Fruit fly (Drosophila melanogaster) whole organism, embryonic: ENCODE measurements around the gene CG12477.

Experiments
- ATbp ChIP-seq: fragments of 200-800 bp; sonication (Bioruptor generic); optimal IDR thresholded peaks from 2 replicates; lab custom pipeline; 2017; ENCODE audit warnings: missing biosample characterization, mild to moderate bottlenecking, missing genetic modification characterization, missing genetic modification reagents
- Adf1 ChIP-seq: fragments of 200-800 bp; sonication (Bioruptor generic); IDR thresholded peaks from 2 replicates; pipeline ENCODE4 v1.3.6; 2022; ENCODE audit warnings: missing biosample characterization, missing genetic modification characterization
- Asciz ChIP-seq: fragments of 200-800 bp; sonication (Bioruptor generic); optimal IDR thresholded peaks from 2 replicates; lab custom pipeline; 2017; ENCODE audit warnings: missing biosample characterization, mild to moderate bottlenecking, missing genetic modification characterization, missing genetic modification reagents
- Atf3 ChIP-seq: fragments of 200-800 bp; sonication (Bioruptor generic); optimal IDR thresholded peaks from 3 replicates; lab custom pipeline; 2016; ENCODE audit warnings: missing biosample characterization, missing genetic modification characterization
- Bdp1 ChIP-seq: fragments of 200-800 bp; sonication (Bioruptor generic); optimal IDR thresholded peaks from 3 replicates; lab custom pipeline; 2016; ENCODE audit warnings: missing biosample characterization, missing genetic modification characterization
- Bgb ChIP-seq: fragments of 200-800 bp; sonication (Bioruptor generic); IDR thresholded peaks from 2 replicates; pipeline ENCODE4 v1.3.6; 2022; ENCODE audit warnings: missing biosample characterization, missing genetic modification characterization; ENCODE audit not compliant: partially characterized antibody
- CG12104 ChIP-seq: fragments of 200-800 bp; sonication (Bioruptor generic); optimal IDR thresholded peaks from 3 replicates; lab custom pipeline; 2016; ENCODE audit warnings: missing biosample characterization, missing genetic modification characterization
- CG12659 ChIP-seq: fragments of 200-800 bp; sonication (Bioruptor generic); optimal IDR thresholded peaks from 3 replicates; lab custom pipeline; 2017; ENCODE audit warnings: mild to moderate bottlenecking, missing biosample characterization, missing genetic modification reagents, missing genetic modification characterization
- CG13624 ChIP-seq: fragments of 200-800 bp; sonication (Bioruptor generic); optimal IDR thresholded peaks from 2 replicates; lab custom pipeline; 2016; ENCODE audit warnings: missing biosample characterization, missing genetic modification characterization
- CG1603 ChIP-seq: fragments of 200-800 bp; sonication (Bioruptor generic); optimal IDR thresholded peaks from 2 replicates; lab custom pipeline; 2019; ENCODE audit warnings: missing biosample characterization, mild to moderate bottlenecking, missing genetic modification characterization, moderate library complexity
- CG1647 ChIP-seq: fragments of 200-800 bp; sonication (Bioruptor generic); optimal IDR thresholded peaks from 3 replicates; lab custom pipeline; 2016; ENCODE audit warnings: missing biosample characterization, missing genetic modification characterization
- CG16779 ChIP-seq: fragments of 200-800 bp; sonication (Bioruptor generic); IDR thresholded peaks from 2 replicates; pipeline ENCODE4 v1.3.6; 2022; ENCODE audit warnings: missing biosample characterization, missing genetic modification characterization
- CG16815 ChIP-seq: fragments of 200-800 bp; sonication (Bioruptor generic); optimal IDR thresholded peaks from 3 replicates; lab custom pipeline; 2017; ENCODE audit warnings: missing biosample characterization, mild to moderate bottlenecking, missing genetic modification characterization
- CG18476 ChIP-seq: fragments of 200-800 bp; sonication (Bioruptor generic); optimal IDR thresholded peaks from 2 replicates; lab custom pipeline; 2016; ENCODE audit warnings: missing biosample characterization, mild to moderate bottlenecking, missing genetic modification characterization
- CG34376 ChIP-seq: fragments of 200-800 bp; sonication (Bioruptor generic); optimal IDR thresholded peaks from 2 replicates; lab custom pipeline; 2018; ENCODE audit warnings: missing biosample characterization, mild to moderate bottlenecking, missing genetic modification characterization
- CG34422 ChIP-seq: fragments of 200-800 bp; sonication (Bioruptor generic); IDR thresholded peaks from 3 replicates; pipeline ENCODE4 v1.3.6; 2022; ENCODE audit warnings: missing biosample characterization, missing genetic modification characterization
- CG3838 ChIP-seq: fragments of 200-800 bp; sonication (Bioruptor generic); optimal IDR thresholded peaks from 3 replicates; lab custom pipeline; 2016; ENCODE audit warnings: missing biosample characterization, missing genetic modification characterization
- CG42726 ChIP-seq: fragments of 200-800 bp; sonication (Bioruptor generic); IDR thresholded peaks from 2 replicates; pipeline ENCODE4 v1.3.6; 2022; ENCODE audit warnings: missing biosample characterization, missing genetic modification characterization; ENCODE audit not compliant: partially characterized antibody
- CG4360 ChIP-seq: fragments of 200-800 bp; sonication (Bioruptor generic); IDR thresholded peaks from 2 replicates; pipeline ENCODE4 v1.3.6; 2022; ENCODE audit warnings: missing biosample characterization, missing genetic modification characterization
- CG4820 ChIP-seq: fragments of 200-800 bp; sonication (Bioruptor generic); optimal IDR thresholded peaks from 3 replicates; lab custom pipeline; 2016; ENCODE audit warnings: missing biosample characterization, missing genetic modification characterization
- CG6254 ChIP-seq: fragments of 200-800 bp; sonication (Bioruptor generic); optimal IDR thresholded peaks from 3 replicates; lab custom pipeline; 2017; ENCODE audit warnings: mild to moderate bottlenecking, missing biosample characterization, missing genetic modification reagents, missing genetic modification characterization
- CG6765 ChIP-seq: fragments of 200-800 bp; sonication (Bioruptor generic); optimal IDR thresholded peaks from 3 replicates; lab custom pipeline; 2017; ENCODE audit warnings: missing biosample characterization, mild to moderate bottlenecking, missing genetic modification characterization
- Camta ChIP-seq: fragments of 200-800 bp; sonication (Bioruptor generic); optimal IDR thresholded peaks from 2 replicates; lab custom pipeline; 2016; ENCODE audit warnings: missing biosample characterization, missing genetic modification characterization
- HmgZ ChIP-seq: fragments of 200-800 bp; sonication (Bioruptor generic); optimal IDR thresholded peaks from 2 replicates; lab custom pipeline; 2018; ENCODE audit warnings: missing biosample characterization, mild to moderate bottlenecking, missing genetic modification characterization
- Hmr ChIP-seq: fragments of 200-800 bp; sonication (Bioruptor generic); optimal IDR thresholded peaks from 3 replicates; lab custom pipeline; 2017; ENCODE audit warnings: mild to moderate bottlenecking, missing biosample characterization, missing genetic modification reagents, missing genetic modification characterization
- Hr78 ChIP-seq, 2 experiments: fragments of 200-800 bp in 1 of 2; fragments of >200 bp in 1 of 2; sonication (Bioruptor generic) in 1 of 2; optimal IDR thresholded peaks; 2 replicates each; lab custom pipeline; 2017 to 2019; ENCODE audit warnings: missing biosample characterization in 2 of 2, missing genetic modification characterization in 2 of 2, mild to moderate bottlenecking in 1 of 2, moderate library complexity in 1 of 2
- Jarid2 ChIP-seq: fragments of 200-800 bp; sonication (Bioruptor generic); optimal IDR thresholded peaks from 3 replicates; lab custom pipeline; 2017; ENCODE audit warnings: mild to moderate bottlenecking, missing biosample characterization, missing genetic modification reagents, missing genetic modification characterization
- Med ChIP-seq: fragments of 200-800 bp; sonication (Bioruptor generic); peaks from one replicate; lab custom pipeline; 2016; ENCODE audit warnings: missing biosample characterization, missing genetic modification characterization, mild to moderate bottlenecking, inconsistent platforms, moderate library complexity
- Myb ChIP-seq: fragments of 200-800 bp; sonication (Bioruptor generic); optimal IDR thresholded peaks from 2 replicates; lab custom pipeline; 2016; ENCODE audit warnings: missing biosample characterization, missing genetic modification characterization
- NfI ChIP-seq: fragments of 200-800 bp; sonication (Bioruptor generic); optimal IDR thresholded peaks from 3 replicates; lab custom pipeline; 2018; ENCODE audit warnings: missing biosample characterization, mild to moderate bottlenecking, missing genetic modification characterization, moderate library complexity
- Poxn ChIP-seq: fragments of 200-800 bp; sonication (Bioruptor generic); IDR thresholded peaks from 2 replicates; pipeline ENCODE4 v1.3.6; 2022; ENCODE audit warnings: missing biosample characterization, missing genetic modification characterization
- ap ChIP-seq: fragments of 200-800 bp; sonication (Bioruptor generic); IDR thresholded peaks from 2 replicates; pipeline ENCODE4 v1.3.6; 2022; ENCODE audit warnings: missing biosample characterization, missing genetic modification characterization
- bbx ChIP-seq: fragments of 200-800 bp; sonication (Bioruptor generic); IDR thresholded peaks from 2 replicates; pipeline ENCODE4 v1.3.6; 2022; ENCODE audit warnings: missing biosample characterization, missing genetic modification characterization; ENCODE audit not compliant: partially characterized antibody
- bcd ChIP-seq: fragments of 200-800 bp; sonication (Bioruptor generic); optimal IDR thresholded peaks from 2 replicates; lab custom pipeline; 2017; ENCODE audit warnings: missing biosample characterization, mild to moderate bottlenecking, missing genetic modification characterization
- bowl ChIP-seq: fragments of 200-800 bp; sonication (Bioruptor generic); IDR thresholded peaks from 2 replicates; pipeline ENCODE4 v1.3.6; 2022; ENCODE audit warnings: missing biosample characterization, missing genetic modification characterization
- br ChIP-seq: fragments of >200 bp; optimal IDR thresholded peaks from 2 replicates; lab custom pipeline; 2017
- cad ChIP-seq: fragments of >200 bp; optimal IDR thresholded peaks from 2 replicates; lab custom pipeline; 2017; ENCODE audit warnings: missing biosample characterization, missing genetic modification characterization
- gfzf ChIP-seq: fragments of 200-800 bp; sonication (Bioruptor generic); optimal IDR thresholded peaks from 2 replicates; lab custom pipeline; 2016; ENCODE audit warnings: missing biosample characterization, mild to moderate bottlenecking, missing genetic modification characterization, moderate library complexity
- hkb ChIP-seq, 2 experiments: fragments of 200-800 bp in 1 of 2; fragments of >200 bp in 1 of 2; sonication (Bioruptor generic) in 1 of 2; IDR thresholded peaks in 1 of 2; optimal IDR thresholded peaks in 1 of 2; 2 replicates each; pipeline versions ENCODE4 v1.3.6 to Lab custom; 2017 to 2022; ENCODE audit warnings: missing biosample characterization in 1 of 2, missing genetic modification characterization in 1 of 2
- kay ChIP-seq: fragments of 200-800 bp; sonication (Bioruptor generic); optimal IDR thresholded peaks from 2 replicates; lab custom pipeline; 2016; ENCODE audit warnings: missing biosample characterization, missing genetic modification characterization
- mirr ChIP-seq: fragments of 200-800 bp; sonication (Bioruptor generic); optimal IDR thresholded peaks from 3 replicates; lab custom pipeline; 2018; ENCODE audit warnings: missing biosample characterization, mild to moderate bottlenecking, missing genetic modification characterization
- nerfin-1 ChIP-seq: fragments of 200-800 bp; sonication (Bioruptor generic); optimal IDR thresholded peaks from 3 replicates; lab custom pipeline; 2019; ENCODE audit warnings: missing biosample characterization, mild to moderate bottlenecking, missing genetic modification characterization, moderate library complexity
- nmo ChIP-seq: fragments of 200-800 bp; sonication (Bioruptor generic); optimal IDR thresholded peaks from 2 replicates; lab custom pipeline; 2018; ENCODE audit warnings: missing biosample characterization, mild to moderate bottlenecking, missing genetic modification characterization, moderate library complexity
- onecut ChIP-seq: fragments of 200-800 bp; sonication (Bioruptor generic); IDR thresholded peaks from 2 replicates; pipeline ENCODE4 v1.3.6; 2022; ENCODE audit warnings: missing biosample characterization, missing genetic modification characterization
- pum ChIP-seq: fragments of 200-800 bp; sonication (Bioruptor generic); optimal IDR thresholded peaks from 2 replicates; lab custom pipeline; 2016; ENCODE audit warnings: missing biosample characterization, missing genetic modification characterization
- repo ChIP-seq: fragments of 200-800 bp; sonication (Bioruptor generic); optimal IDR thresholded peaks from 2 replicates; lab custom pipeline; 2016; ENCODE audit warnings: missing biosample characterization, missing genetic modification characterization
- usp ChIP-seq: fragments of >200 bp; optimal IDR thresholded peaks from 2 replicates; lab custom pipeline; 2017; ENCODE audit warnings: missing biosample characterization, missing genetic modification characterization
- vfl ChIP-seq: fragments of 200-800 bp; sonication (Bioruptor generic); optimal IDR thresholded peaks from 2 replicates; lab custom pipeline; 2016; ENCODE audit warnings: missing biosample characterization, missing genetic modification characterization
- zen2 ChIP-seq: fragments of 200-800 bp; sonication (Bioruptor generic); IDR thresholded peaks from 3 replicates; pipeline ENCODE4 v1.3.6; 2022; ENCODE audit warnings: missing biosample characterization, missing genetic modification characterization; ENCODE audit not compliant: partially characterized antibody

Gene CG12477

dm6 chr3L:18758894-18759569, 36.0 kb upstream of the CG12477 start (continued):
- TF ChIP-seq CG18476 (no peak), Med (GFP tag; lab: Kevin White, UChicago) (peak; percentile 85), usp (GFP tag; lab: Kevin White, UChicago) (no peak), Hmr (GFP tag; lab: Kevin White, UChicago) (peak; percentile 38), HmgZ (tag; lab: Kevin White, UChicago) (peak; percentile 73), hkb (optimal IDR thresholded peaks at IDR 0.05; lab: Kevin White, UChicago) (no peak), hkb (GFP tag; IDR thresholded peaks at IDR 0.05; lab: Robert Waterston, UW) (peak; percentile 7), gfzf (GFP tag; lab: Kevin White, UChicago) (no peak), Bdp1 (GFP tag; lab: Kevin White, UChicago) (no peak), CG4360 (GFP tag; lab: Robert Waterston, UW) (peak; percentile 50; the same call in 1 of the 2 replicates), Camta (GFP tag; lab: Kevin White, UChicago) (no peak), nmo (GFP tag; lab: Kevin White, UChicago) (peak; percentile 24), pum (GFP tag; lab: Kevin White, UChicago) (no peak), Atf3 (GFP tag; lab: Kevin White, UChicago) (no peak), CG12659 (GFP tag; lab: Kevin White, UChicago) (peak; percentile 11), nerfin-1 (no peak), CG12104 (GFP tag; lab: Kevin White, UChicago) (no peak), CG34422 (GFP tag; lab: Robert Waterston, UW) (peak; percentile 62; the same call in 1 of the 3 replicates), CG42726 (GFP tag; lab: Robert Waterston, UW) (no peak), zen2 (GFP tag; lab: Robert Waterston, UW) (0 out of 3 replicates have a peak, but pooled peaks have one; percentile 60), CG16779 (GFP tag; lab: Robert Waterston, UW) (no peak), CG13624 (GFP tag; lab: Kevin White, UChicago) (peak; percentile 54), CG1647 (GFP tag; lab: Kevin White, UChicago) (no peak), ap (no peak), repo (peak; percentile 29), br (lab: Kevin White, UChicago) (no peak), Adf1 (peak; percentile 100), bowl (peak; percentile 29; the same call in 1 of the 2 replicates), NfI (GFP tag; lab: Kevin White, UChicago) (no peak), Myb (GFP tag; lab: Kevin White, UChicago) (no peak), Asciz (peak; percentile 6), CG1603 (tag; lab: Kevin White, UChicago) (no peak), CG3838 (no peak), Hr78 (GFP tag; optimal IDR thresholded peaks at IDR 0.05; lab: Kevin White, UChicago) (peak in 1 of 2 experiments; percentile 52), Poxn (GFP tag; lab: Robert Waterston, UW) (no peak), Bgb (GFP tag; lab: Robert Waterston, UW) (peak; percentile 66; the same call in 1 of the 2 replicates), onecut (GFP tag; lab: Robert Waterston, UW) (peak; percentile 44; the same call in 1 of the 2 replicates), CG16815 (GFP tag; lab: Kevin White, UChicago) (no peak), CG34376 (GFP tag; lab: Kevin White, UChicago) (peak; percentile 74), CG6765 (GFP tag; lab: Kevin White, UChicago) (no peak), bbx (GFP tag; lab: Robert Waterston, UW) (peak; percentile 44; the same call in 1 of the 2 replicates), kay (GFP tag; lab: Kevin White, UChicago) (peak; percentile 65), CG6254 (GFP tag; lab: Kevin White, UChicago) (peak; percentile 26), bcd (GFP tag; lab: Kevin White, UChicago) (no peak), Jarid2 (GFP tag; lab: Kevin White, UChicago) (peak; percentile 43), CG4820 (GFP tag; lab: Kevin White, UChicago) (no peak), ATbp (GFP tag; lab: Kevin White, UChicago) (no peak), vfl (GFP tag; lab: Kevin White, UChicago) (no peak), cad (GFP tag; lab: Kevin White, UChicago) (no peak), mirr (GFP tag; lab: Kevin White, UChicago) (peak; percentile 96)
